Worm (Caenorhabditis elegans) whole organism, L1 larva: ENCODE data around the gene F26H11.4.

ENCODE experiments used
- C04F5.9 ChIP-seq: sonication (generic microtip); optimal IDR thresholded peaks from 2 replicates; lab custom pipeline; 2016; ENCODE audit warnings: missing genetic modification characterization, missing compliant biosample characterization
- C16A3.4 ChIP-seq: fragments of 150-350 bp; optimal IDR thresholded peaks from 2 replicates; lab custom pipeline; 2014; ENCODE audit warnings: missing biosample characterization, missing genetic modification characterization
- F16B12.6 ChIP-seq: fragments of 150-350 bp; optimal IDR thresholded peaks from 2 replicates; lab custom pipeline; 2014; ENCODE audit warnings: missing biosample characterization, missing genetic modification characterization
- aha-1 ChIP-seq: fragments of 150-350 bp; optimal IDR thresholded peaks from 2 replicates; lab custom pipeline; 2014; ENCODE audit warnings: missing biosample characterization, missing genetic modification characterization
- aly-2 ChIP-seq: fragments of 150-350 bp; optimal IDR thresholded peaks from 2 replicates; lab custom pipeline; 2014; ENCODE audit warnings: missing biosample characterization, missing genetic modification characterization
- ama-1 ChIP-seq: fragments of 150-350 bp; optimal IDR thresholded peaks from 2 replicates; lab custom pipeline; 2014
- blmp-1 ChIP-seq: fragments of 150-350 bp; optimal IDR thresholded peaks from 2 replicates; lab custom pipeline; 2014; ENCODE audit warnings: missing biosample characterization, missing genetic modification characterization
- ceh-82 ChIP-seq, 3 experiments: fragments of 150-350 bp in 1 of 3; sonication (generic microtip) in 2 of 3; optimal IDR thresholded peaks; 2 replicates each; lab custom pipeline; 2014 to 2017; ENCODE audit warnings: missing biosample characterization in 3 of 3, missing genetic modification characterization in 3 of 3
- ceh-88 ChIP-seq: fragments of 200-800 bp; sonication (Bioruptor generic); IDR thresholded peaks from 2 replicates; pipeline ENCODE4 v1.3.6; 2022; ENCODE audit warnings: missing genetic modification characterization, missing compliant biosample characterization
- dsc-1 ChIP-seq: sonication (generic microtip); optimal IDR thresholded peaks from 2 replicates; lab custom pipeline; 2016; ENCODE audit warnings: mild to moderate bottlenecking, missing genetic modification characterization, missing compliant biosample characterization
- efl-3 ChIP-seq: fragments of 200-800 bp; sonication (Bioruptor generic); optimal IDR thresholded peaks from 2 replicates; lab custom pipeline; 2018; ENCODE audit warnings: mild to moderate bottlenecking, missing genetic modification characterization, missing compliant biosample characterization
- egl-13 ChIP-seq: sonication (generic microtip); optimal IDR thresholded peaks from 2 replicates; lab custom pipeline; 2016; ENCODE audit warnings: missing genotype, missing genetic modification reagents, missing genetic modification characterization, missing compliant biosample characterization
- elt-2 ChIP-seq: sonication (generic microtip); optimal IDR thresholded peaks from 2 replicates; lab custom pipeline; 2016; ENCODE audit warnings: missing genetic modification characterization, mild to moderate bottlenecking, inconsistent platforms, missing compliant biosample characterization, missing genetic modification reagents
- ets-5 ChIP-seq: fragments of 200-800 bp; sonication (Bioruptor generic); IDR thresholded peaks from 2 replicates; pipeline ENCODE4 v1.3.6; 2022; ENCODE audit warnings: missing genetic modification characterization, missing compliant biosample characterization
- fkh-10 ChIP-seq: sonication (generic microtip); optimal IDR thresholded peaks from 2 replicates; lab custom pipeline; 2017; ENCODE audit warnings: missing biosample characterization, missing genetic modification reagents, missing genetic modification characterization
- fkh-8 ChIP-seq: sonication (generic microtip); optimal IDR thresholded peaks from 2 replicates; lab custom pipeline; 2016; ENCODE audit warnings: mild to moderate bottlenecking, missing genetic modification characterization, missing compliant biosample characterization
- fos-1 ChIP-seq: fragments of 150-350 bp; optimal IDR thresholded peaks from 2 replicates; lab custom pipeline; 2014; ENCODE audit warnings: missing biosample characterization, missing genetic modification characterization
- hlh-17 ChIP-seq: fragments of 200-800 bp; sonication (Bioruptor generic); optimal IDR thresholded peaks from 2 replicates; lab custom pipeline; 2018; ENCODE audit warnings: missing genetic modification characterization, mild to moderate bottlenecking, missing compliant biosample characterization, moderate library complexity, borderline replicate concordance
- hlh-4 ChIP-seq: sonication (generic microtip); optimal IDR thresholded peaks from 2 replicates; lab custom pipeline; 2016; ENCODE audit warnings: mild to moderate bottlenecking, missing genetic modification characterization, missing compliant biosample characterization
- irx-1 ChIP-seq: sonication (generic microtip); optimal IDR thresholded peaks from 2 replicates; lab custom pipeline; 2016; ENCODE audit warnings: missing genetic modification characterization, missing compliant biosample characterization
- isw-1 ChIP-seq: fragments of 200-800 bp; sonication (Bioruptor generic); IDR thresholded peaks from 2 replicates; pipeline ENCODE4 v1.3.6; 2022; ENCODE audit warnings: missing genetic modification characterization, missing compliant biosample characterization
- jun-1 ChIP-seq: fragments of 150-350 bp; optimal IDR thresholded peaks from 2 replicates; lab custom pipeline; 2014; ENCODE audit warnings: missing biosample characterization, missing genetic modification reagents, missing genetic modification characterization
- lin-15B ChIP-seq: fragments of 150-350 bp; sonication (generic microtip); optimal IDR thresholded peaks from 3 replicates; lab custom pipeline; 2014; ENCODE audit warnings: missing biosample characterization, missing genetic modification characterization
- lin-35 ChIP-seq, 2 experiments: fragments of 150-350 bp; optimal IDR thresholded peaks; 2 replicates each; lab custom pipeline; 2014; ENCODE audit warnings: missing biosample characterization in 2 of 2, missing genetic modification characterization in 2 of 2, missing genetic modification reagents in 2 of 2
- lin-39 ChIP-seq: fragments of 150-350 bp; optimal IDR thresholded peaks from 2 replicates; lab custom pipeline; 2014; ENCODE audit warnings: missing biosample characterization, missing genetic modification reagents, missing genetic modification characterization
- lir-3 ChIP-seq: sonication (generic microtip); optimal IDR thresholded peaks from 2 replicates; lab custom pipeline; 2016; ENCODE audit warnings: mild to moderate bottlenecking, missing genetic modification characterization, moderate library complexity, missing compliant biosample characterization; ENCODE audit not compliant: poor library complexity
- lsy-2 ChIP-seq, 2 experiments: fragments of 150-350 bp; optimal IDR thresholded peaks; 2 replicates each; lab custom pipeline; 2014; ENCODE audit warnings: missing biosample characterization in 2 of 2, missing genetic modification characterization in 2 of 2
- mdl-1 ChIP-seq, 2 experiments: fragments of 150-350 bp; optimal IDR thresholded peaks; 2 replicates each; lab custom pipeline; 2014 to 2017; ENCODE audit warnings: missing biosample characterization in 2 of 2, missing genetic modification characterization in 2 of 2, inconsistent platforms in 1 of 2
- mep-1 ChIP-seq: fragments of 150-350 bp; optimal IDR thresholded peaks from 2 replicates; lab custom pipeline; 2014; ENCODE audit warnings: missing biosample characterization, missing genetic modification characterization
- nhr-11 ChIP-seq: fragments of 150-350 bp; optimal IDR thresholded peaks from 2 replicates; lab custom pipeline; 2014; ENCODE audit warnings: missing biosample characterization, missing genetic modification characterization
- nhr-19 ChIP-seq: fragments of 200-800 bp; sonication (Bioruptor generic); conservative IDR thresholded peaks from 2 replicates; pipeline ENCODE4 v1.3.6; 2022; ENCODE audit warnings: missing genetic modification characterization, missing compliant biosample characterization
- nhr-20 ChIP-seq: sonication (generic microtip); optimal IDR thresholded peaks from 2 replicates; lab custom pipeline; 2016; ENCODE audit warnings: mild to moderate bottlenecking, missing genetic modification characterization, missing compliant biosample characterization
- nhr-237 ChIP-seq: fragments of 150-350 bp; optimal IDR thresholded peaks from 2 replicates; lab custom pipeline; 2014; ENCODE audit warnings: missing biosample characterization, missing genetic modification characterization
- nhr-47 ChIP-seq: sonication (generic microtip); optimal IDR thresholded peaks from 2 replicates; lab custom pipeline; 2016; ENCODE audit warnings: mild to moderate bottlenecking, missing genetic modification characterization, moderate library complexity, missing compliant biosample characterization
- nhr-71 ChIP-seq: sonication (generic microtip); optimal IDR thresholded peaks from 2 replicates; lab custom pipeline; 2016; ENCODE audit warnings: mild to moderate bottlenecking, missing genetic modification characterization, moderate library complexity, missing compliant biosample characterization
- nhr-76 ChIP-seq: sonication (generic microtip); optimal IDR thresholded peaks from 2 replicates; lab custom pipeline; 2017; ENCODE audit warnings: missing biosample characterization, missing genetic modification characterization
- nhr-77 ChIP-seq: fragments of 150-350 bp; optimal IDR thresholded peaks from 2 replicates; lab custom pipeline; 2014; ENCODE audit warnings: missing biosample characterization, missing genetic modification characterization
- nhr-85 ChIP-seq: sonication (generic microtip); peaks from one replicate; lab custom pipeline; 2016; ENCODE audit warnings: missing genetic modification characterization, inconsistent platforms, missing compliant biosample characterization
- nhr-90 ChIP-seq: sonication (generic microtip); optimal IDR thresholded peaks from 2 replicates; lab custom pipeline; 2016; ENCODE audit warnings: mild to moderate bottlenecking, missing genetic modification characterization, missing compliant biosample characterization; ENCODE audit not compliant: poor library complexity
- pax-3 ChIP-seq: fragments of 200-800 bp; sonication (Bioruptor generic); optimal IDR thresholded peaks from 2 replicates; lab custom pipeline; 2018; ENCODE audit warnings: mild to moderate bottlenecking, missing genetic modification characterization, moderate library complexity, missing compliant biosample characterization
- rnt-1 ChIP-seq: sonication (generic microtip); optimal IDR thresholded peaks from 2 replicates; lab custom pipeline; 2016; ENCODE audit warnings: mild to moderate bottlenecking, missing genetic modification characterization, moderate library complexity, missing compliant biosample characterization
- skn-1 ChIP-seq: fragments of 150-350 bp; optimal IDR thresholded peaks from 2 replicates; lab custom pipeline; 2014; ENCODE audit warnings: missing biosample characterization, missing genetic modification characterization
- snpc-4 ChIP-seq: fragments of 150-350 bp; optimal IDR thresholded peaks from 2 replicates; lab custom pipeline; 2014; ENCODE audit warnings: missing biosample characterization, missing genetic modification characterization
- snu-23 ChIP-seq: sonication (generic microtip); optimal IDR thresholded peaks from 2 replicates; lab custom pipeline; 2016; ENCODE audit warnings: missing genetic modification characterization, missing compliant biosample characterization
- sox-4 ChIP-seq: sonication (generic microtip); optimal IDR thresholded peaks from 2 replicates; lab custom pipeline; 2016; ENCODE audit warnings: missing genetic modification characterization, missing compliant biosample characterization
- swsn-7 ChIP-seq: sonication (generic microtip); optimal IDR thresholded peaks from 2 replicates; lab custom pipeline; 2016; ENCODE audit warnings: missing genetic modification characterization, missing compliant biosample characterization
- tbx-2 ChIP-seq: sonication (generic microtip); optimal IDR thresholded peaks from 2 replicates; lab custom pipeline; 2016; ENCODE audit warnings: missing genetic modification characterization, missing compliant biosample characterization
- tlp-1 ChIP-seq: fragments of 150-350 bp; optimal IDR thresholded peaks from 2 replicates; lab custom pipeline; 2014; ENCODE audit warnings: missing biosample characterization, missing genetic modification characterization
- unc-130 ChIP-seq: fragments of 150-350 bp; optimal IDR thresholded peaks from 2 replicates; lab custom pipeline; 2017; ENCODE audit warnings: missing biosample characterization, missing genetic modification characterization, inconsistent platforms
- unc-62 ChIP-seq: fragments of 150-350 bp; optimal IDR thresholded peaks from 2 replicates; lab custom pipeline; 2014; ENCODE audit warnings: missing biosample characterization, missing genetic modification reagents, missing genetic modification characterization
- unc-86 ChIP-seq: sonication (generic microtip); optimal IDR thresholded peaks from 2 replicates; lab custom pipeline; 2016; ENCODE audit warnings: missing genetic modification characterization, missing compliant biosample characterization
- unc-98 ChIP-seq: fragments of 200-800 bp; sonication (Bioruptor generic); IDR thresholded peaks from 2 replicates; pipeline ENCODE4 v1.3.6; 2022; ENCODE audit warnings: missing genetic modification characterization, missing compliant biosample characterization
- zip-4 ChIP-seq: fragments of 200-800 bp; sonication (Bioruptor generic); optimal IDR thresholded peaks from 2 replicates; lab custom pipeline; 2018; ENCODE audit warnings: mild to moderate bottlenecking, missing genetic modification characterization, moderate library complexity, missing compliant biosample characterization
- ztf-11 ChIP-seq, 2 experiments: sonication (generic microtip); optimal IDR thresholded peaks; 2 replicates each; lab custom pipeline; 2016 to 2017; ENCODE audit warnings: missing genetic modification characterization in 2 of 2, missing biosample characterization in 1 of 2, missing compliant biosample characterization in 1 of 2

F26H11.4 gene

DNA sequence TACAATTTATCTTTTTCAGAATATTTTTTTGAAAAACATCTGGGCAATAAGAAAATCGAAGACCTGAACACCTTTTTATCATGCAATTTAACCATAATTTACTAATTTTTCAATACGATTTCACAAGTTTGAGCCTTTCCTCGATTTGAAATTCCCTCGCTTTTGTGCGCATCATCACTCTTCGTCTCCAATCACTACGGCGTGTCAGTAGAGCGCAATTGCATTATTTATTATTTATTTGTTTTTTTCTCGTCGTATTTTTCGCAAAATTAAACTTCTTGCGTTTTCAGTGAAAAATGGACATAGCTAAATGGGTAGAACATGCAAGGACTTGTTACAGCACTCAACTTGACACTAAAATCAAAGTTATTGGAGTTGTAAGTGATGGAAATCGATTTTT lies 32.7 kb downstream of the F26H11.4 start, which contains the start of gene smg-8:
Gene smg-8 (plus strand): TSS at position 266 of the 400 bp plus-strand sequence.
- TF ChIP-seq nhr-47 = peak; percentile 89
- TF ChIP-seq efl-3 (GFP tag; lab: Kevin White, UChicago) = no peak
- no peak for TF ChIP-seq ets-5 (GFP tag; lab: Robert Waterston, UW)
- TF ChIP-seq swsn-7 (tag; lab: Kevin White, UChicago) = peak; percentile 80
- TF ChIP-seq skn-1 = peak; percentile 84
- peak; percentile 77 for TF ChIP-seq nhr-90
- TF ChIP-seq tbx-2 = peak; percentile 81
- TF ChIP-seq aha-1 (tag; lab: Kevin White, UChicago) = no peak
- peak; percentile 59 for TF ChIP-seq blmp-1 (tag; lab: Kevin White, UChicago)
- TF ChIP-seq ama-1 (lab: Kevin White, UChicago) = no peak
- TF ChIP-seq unc-98 (GFP tag; lab: Robert Waterston, UW) = no peak
- TF ChIP-seq isw-1 (GFP tag; lab: Robert Waterston, UW) = peak; percentile 68
- no peak for TF ChIP-seq tlp-1
- TF ChIP-seq ceh-88 (GFP tag; lab: Robert Waterston, UW) = no peak; the same call in 1 of the 2 replicates
- peak; percentile 31 for TF ChIP-seq fkh-10 (GFP tag; lab: Kevin White, UChicago)
- TF ChIP-seq egl-13 (tag; lab: Kevin White, UChicago) = peak; percentile 73
- peak in 1 of 2 experiments; percentile 71 for TF ChIP-seq mdl-1 (tag; optimal IDR thresholded peaks at IDR 0.05; lab: Kevin White, UChicago)
- peak; percentile 99 for TF ChIP-seq lin-35 (GFP tag; optimal IDR thresholded peaks at IDR 0.05; lab: Kevin White, UChicago)
- TF ChIP-seq nhr-237 (tag; lab: Kevin White, UChicago) = peak; percentile 64
- no peak for TF ChIP-seq nhr-71 (tag; lab: Kevin White, UChicago)
- peak; percentile 18 for TF ChIP-seq lir-3 (tag; lab: Kevin White, UChicago)
- TF ChIP-seq nhr-85 (tag; lab: Kevin White, UChicago) = peak; percentile 76
- TF ChIP-seq pax-3 (tag; lab: Kevin White, UChicago) = no peak
- peak; percentile 28 for TF ChIP-seq elt-2
- peak; percentile 56 for TF ChIP-seq snpc-4 (tag; lab: Kevin White, UChicago)
- TF ChIP-seq snu-23 (GFP tag; lab: Kevin White, UChicago) = peak; percentile 85
- peak; percentile 15 for TF ChIP-seq lin-39 (tag; lab: Kevin White, UChicago)
- no peak for TF ChIP-seq hlh-4 (tag; lab: Kevin White, UChicago)
- TF ChIP-seq nhr-76 = no peak
- peak; percentile 71 for TF ChIP-seq jun-1 (tag; lab: Kevin White, UChicago)
- TF ChIP-seq nhr-77 (tag; lab: Kevin White, UChicago) = peak; percentile 93
- peak; percentile 50 for TF ChIP-seq nhr-11 (tag; lab: Kevin White, UChicago)
- no peak for TF ChIP-seq hlh-17 (GFP tag; lab: Kevin White, UChicago)
- peak; percentile 47 to 89 (median 70) for TF ChIP-seq ceh-82 (tag; optimal IDR thresholded peaks at IDR 0.05; lab: Kevin White, UChicago)
- TF ChIP-seq zip-4 (GFP tag; lab: Kevin White, UChicago) = peak; percentile 20
- TF ChIP-seq C16A3.4 = peak; percentile 87
- TF ChIP-seq unc-86 (tag; lab: Kevin White, UChicago) = peak; percentile 65
- TF ChIP-seq F16B12.6 = peak; percentile 71
- peak; percentile 20 for TF ChIP-seq irx-1
- TF ChIP-seq fkh-8 (tag; lab: Kevin White, UChicago) = peak; percentile 67
- TF ChIP-seq aly-2 = no peak
- TF ChIP-seq nhr-19 (GFP tag; lab: Robert Waterston, UW) = peak; percentile 73
- TF ChIP-seq C04F5.9 = peak; percentile 39
- TF ChIP-seq dsc-1 (tag; lab: Kevin White, UChicago) = peak; percentile 73
- peak; percentile 78 for TF ChIP-seq mep-1 (tag; lab: Kevin White, UChicago)
- no peak for TF ChIP-seq unc-62 (GFP tag; lab: Kevin White, UChicago)
- TF ChIP-seq rnt-1 (tag; lab: Kevin White, UChicago) = no peak
- peak; percentile 14 for TF ChIP-seq sox-4 (tag; lab: Kevin White, UChicago)
- no peak for TF ChIP-seq ztf-11 (tag; optimal IDR thresholded peaks at IDR 0.05; lab: Kevin White, UChicago)
- peak; percentile 78 for TF ChIP-seq nhr-20
- TF ChIP-seq lin-15B = peak; percentile 79
- peak; percentile 83 for TF ChIP-seq fos-1 (tag; lab: Kevin White, UChicago)
- TF ChIP-seq unc-130 = peak; percentile 67
- TF ChIP-seq lsy-2 (tag; optimal IDR thresholded peaks at IDR 0.05; lab: Kevin White, UChicago) = peak; percentile 84 to 93
